Fruit fly (Drosophila melanogaster): ENCODE results near the gene AOX2.

Gene AOX2

DNA sequence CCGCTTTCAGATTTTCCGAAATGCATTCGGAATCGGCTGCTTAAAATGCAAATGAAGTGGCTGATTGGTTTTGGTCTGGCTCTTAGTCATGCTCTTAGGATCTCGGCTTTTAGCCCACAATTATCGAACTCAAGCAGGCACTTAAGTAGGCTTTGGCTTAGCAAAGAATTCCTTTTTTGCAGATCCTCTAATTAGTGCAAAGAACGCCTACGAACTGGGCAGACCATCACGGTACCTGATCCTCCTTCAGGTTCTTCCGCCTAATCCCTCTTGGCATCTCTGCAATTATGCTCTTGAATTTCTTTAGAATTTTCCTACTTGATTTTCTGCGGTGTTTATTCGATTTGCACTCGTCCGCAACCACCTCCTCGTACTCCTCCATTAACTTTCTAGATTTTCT, 41.2 kb upstream of the AOX2 start (continued):
- TF ChIP-seq slp2 (GFP tag; optimal IDR thresholded peaks at IDR 0.05) (no peak), CG1832 (GFP tag; optimal IDR thresholded peaks at IDR 0.05) (no peak), toy (GFP tag; IDR thresholded peaks at IDR 0.05) (no peak), HLH4C (GFP tag; IDR thresholded peaks at IDR 0.05; ENCODE audit: partially characterized antibody) (no peak)

DNA sequence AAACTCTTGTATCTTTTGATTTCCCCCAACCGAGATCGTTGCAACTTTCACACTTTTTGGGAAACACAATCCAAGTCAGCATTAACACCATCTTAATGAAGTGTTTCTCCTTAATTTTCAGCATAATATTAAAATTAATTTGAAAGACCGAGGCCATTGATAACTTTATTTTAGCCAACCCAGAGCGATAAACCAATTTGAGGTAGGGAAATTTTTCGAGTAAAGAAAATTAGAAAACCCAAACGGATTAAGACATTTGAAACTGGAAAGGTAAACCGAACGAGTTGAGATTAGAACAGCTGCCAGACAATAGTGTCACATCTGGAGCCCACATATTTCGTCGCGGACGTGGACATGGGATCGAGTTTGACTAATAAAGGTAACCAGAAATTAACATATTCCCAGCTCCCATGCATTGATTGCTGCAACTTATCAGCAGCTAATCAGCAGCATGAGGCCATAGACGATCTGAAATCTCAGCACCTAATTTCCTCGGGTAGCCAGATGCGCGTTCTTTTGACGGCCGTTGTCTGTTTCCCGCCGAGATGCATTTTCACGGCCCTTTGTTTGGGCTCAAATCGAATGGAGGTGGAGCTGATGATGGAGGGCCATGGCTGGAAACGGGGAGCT, 40.4 kb upstream of the AOX2 start:
- TF ChIP-seq gsb-n (tag; optimal IDR thresholded peaks at IDR 0.05) = peak; percentile 60
- no peak for TF ChIP-seq emc (GFP tag; optimal IDR thresholded peaks at IDR 0.05)
- no peak for TF ChIP-seq zfh1 (GFP tag; IDR thresholded peaks at IDR 0.05)
- TF ChIP-seq gce (GFP tag; IDR thresholded peaks at IDR 0.05) = no peak
- 0 out of 2 replicates have a peak, but pooled peaks have one; percentile 16 for TF ChIP-seq vvl (GFP tag; IDR thresholded peaks at IDR 0.05)
- no peak for TF ChIP-seq CG2116 (GFP tag; optimal IDR thresholded peaks at IDR 0.05)
- TF ChIP-seq caup (GFP tag; optimal IDR thresholded peaks at IDR 0.05; ENCODE audit: severe bottlenecking) = no peak
- TF ChIP-seq Bdp1 (GFP tag; optimal IDR thresholded peaks at IDR 0.05) = no peak
- TF ChIP-seq CG11695 (GFP tag; IDR thresholded peaks at IDR 0.05) = no peak
- peak; percentile 87 for TF ChIP-seq kni (GFP tag; optimal IDR thresholded peaks at IDR 0.05)
- no peak for TF ChIP-seq CG15011 (GFP tag; optimal IDR thresholded peaks at IDR 0.05)
- no peak for TF ChIP-seq CHES-1-like (GFP tag; optimal IDR thresholded peaks at IDR 0.05)
- TF ChIP-seq ssp (GFP tag; IDR thresholded peaks at IDR 0.05) = no peak
- TF ChIP-seq Hand (GFP tag; optimal IDR thresholded peaks at IDR 0.05) = no peak
- no peak for TF ChIP-seq dm (GFP tag; optimal IDR thresholded peaks at IDR 0.05)
- no peak for TF ChIP-seq CG8359 (GFP tag; optimal IDR thresholded peaks at IDR 0.05; ENCODE audit: borderline replicate concordance)
- TF ChIP-seq grn (GFP tag; optimal IDR thresholded peaks at IDR 0.05) = peak; percentile 89
- peak; percentile 4 for TF ChIP-seq ac (GFP tag; optimal IDR thresholded peaks at IDR 0.05)
- TF ChIP-seq Lpt (GFP tag; optimal IDR thresholded peaks at IDR 0.05) = no peak
- no peak for TF ChIP-seq Antp (GFP tag; optimal IDR thresholded peaks at IDR 0.05)
- no peak for TF ChIP-seq CG6175 (GFP tag; IDR thresholded peaks at IDR 0.05)
- TF ChIP-seq da (GFP tag; optimal IDR thresholded peaks at IDR 0.05) = no peak
- TF ChIP-seq CG13287 (GFP tag; IDR thresholded peaks at IDR 0.05; ENCODE audit: partially characterized antibody) = no peak
- no peak for TF ChIP-seq mam (GFP tag; optimal IDR thresholded peaks at IDR 0.05)
- TF ChIP-seq H15 (GFP tag; IDR thresholded peaks at IDR 0.05) = no peak
- TF ChIP-seq CG4360 (GFP tag; IDR thresholded peaks at IDR 0.05) = no peak
- no peak for TF ChIP-seq CG10321 (GFP tag; IDR thresholded peaks at IDR 0.05)
- no peak for TF ChIP-seq Eip74EF (GFP tag; optimal IDR thresholded peaks at IDR 0.05)
- peak; percentile 40 for TF ChIP-seq odd (GFP tag; optimal IDR thresholded peaks at IDR 0.05)
- no peak for TF ChIP-seq scrt (GFP tag; optimal IDR thresholded peaks at IDR 0.05)
- TF ChIP-seq gem (tag; optimal IDR thresholded peaks at IDR 0.05) = no peak
- no peak for TF ChIP-seq Side (GFP tag; optimal IDR thresholded peaks at IDR 0.05)
- TF ChIP-seq Poxn (GFP tag; IDR thresholded peaks at IDR 0.05) = no peak
- TF ChIP-seq TFAM (GFP tag; optimal IDR thresholded peaks at IDR 0.05) = no peak
- TF ChIP-seq Vsx1 (GFP tag; optimal IDR thresholded peaks at IDR 0.05) = peak; percentile 37
- no peak for TF ChIP-seq CG13894 (tag; optimal IDR thresholded peaks at IDR 0.05)
- TF ChIP-seq zfh2 (GFP tag; optimal IDR thresholded peaks at IDR 0.05) = no peak
- peak; percentile 81 for TF ChIP-seq twi (tag; optimal IDR thresholded peaks at IDR 0.05)
- TF ChIP-seq corto (GFP tag; optimal IDR thresholded peaks at IDR 0.05) = no peak
- no peak for TF ChIP-seq Sry-β (GFP tag; optimal IDR thresholded peaks at IDR 0.05)
- TF ChIP-seq zen (tag; optimal IDR thresholded peaks at IDR 0.05) = no peak
- no peak for TF ChIP-seq CG31224 (GFP tag; IDR thresholded peaks at IDR 0.05)
- peak; percentile 9 for TF ChIP-seq gcm (GFP tag; optimal IDR thresholded peaks at IDR 0.05)
- no peak for TF ChIP-seq Dbx (GFP tag; IDR thresholded peaks at IDR 0.05)
- no peak for TF ChIP-seq Gsc (GFP tag; IDR thresholded peaks at IDR 0.05)

Measured in whole organism, embryonic.